Fruit fly (Drosophila melanogaster) whole organism, embryonic: ENCODE data around the gene Or82a.

ENCODE experiments used
- BEAF-32 ChIP-seq: fragments of 200-800 bp; sonication (Bioruptor generic); optimal IDR thresholded peaks from 3 replicates; lab custom pipeline; 2017; ENCODE audit warnings: missing biosample characterization, missing genetic modification characterization, mild to moderate bottlenecking, moderate library complexity, missing genetic modification reagents
- CG10654 ChIP-seq: fragments of 200-800 bp; sonication (Bioruptor generic); optimal IDR thresholded peaks from 2 replicates; lab custom pipeline; 2016; ENCODE audit warnings: missing biosample characterization, missing genetic modification characterization
- CG34224 ChIP-seq: fragments of 200-800 bp; sonication (Bioruptor generic); IDR thresholded peaks from 3 replicates; pipeline ENCODE4 v1.3.6; 2022; ENCODE audit warnings: missing biosample characterization, missing genetic modification characterization; ENCODE audit not compliant: partially characterized antibody
- CTCF ChIP-seq: fragments of 200-800 bp; sonication (Bioruptor generic); optimal IDR thresholded peaks from 2 replicates; lab custom pipeline; 2017; ENCODE audit warnings: missing biosample characterization, mild to moderate bottlenecking, missing genetic modification characterization, moderate library complexity
- Ssrp ChIP-seq: fragments of 200-800 bp; sonication (Bioruptor generic); optimal IDR thresholded peaks from 2 replicates; lab custom pipeline; 2018; ENCODE audit warnings: missing biosample characterization, mild to moderate bottlenecking, missing genetic modification characterization, moderate library complexity
- ap ChIP-seq: fragments of 200-800 bp; sonication (Bioruptor generic); IDR thresholded peaks from 2 replicates; pipeline ENCODE4 v1.3.6; 2022; ENCODE audit warnings: missing biosample characterization, missing genetic modification characterization
- gt ChIP-seq: fragments of 200-800 bp; sonication (Bioruptor generic); IDR thresholded peaks from 2 replicates; pipeline ENCODE4 v1.3.6; 2022; ENCODE audit warnings: missing biosample characterization, missing genetic modification characterization
- hkb ChIP-seq, 2 experiments: fragments of 200-800 bp in 1 of 2; fragments of >200 bp in 1 of 2; sonication (Bioruptor generic) in 1 of 2; IDR thresholded peaks in 1 of 2; optimal IDR thresholded peaks in 1 of 2; 2 replicates each; pipeline versions ENCODE4 v1.3.6 to Lab custom; 2017 to 2022; ENCODE audit warnings: missing biosample characterization in 1 of 2, missing genetic modification characterization in 1 of 2
- lbe ChIP-seq: fragments of 200-800 bp; sonication (Bioruptor generic); optimal IDR thresholded peaks from 2 replicates; lab custom pipeline; 2016; ENCODE audit warnings: missing biosample characterization, mild to moderate bottlenecking, missing genetic modification characterization

dm6 chr3R:4214601-4215000, 42.2 kb upstream of the Or82a start:
- TF ChIP-seq hkb (optimal IDR thresholded peaks at IDR 0.05; lab: Kevin White, UChicago) (no peak), hkb (GFP tag; IDR thresholded peaks at IDR 0.05; lab: Robert Waterston, UW) (no peak), CG34224 (GFP tag; lab: Robert Waterston, UW) (no peak), lbe (GFP tag; lab: Kevin White, UChicago) (no peak), CG10654 (GFP tag; lab: Kevin White, UChicago) (no peak), Ssrp (tag; lab: Kevin White, UChicago) (no peak), BEAF-32 (no peak), ap (GFP tag; lab: Robert Waterston, UW) (no peak), CTCF (no peak), gt (no peak)
